Fruit fly (Drosophila melanogaster): Measurements from ENCODE around the gene CG31404.

- no peak for TF ChIP-seq lz (GFP tag; optimal IDR thresholded peaks at IDR 0.05)
- TF ChIP-seq CG15336 (GFP tag; IDR thresholded peaks at IDR 0.05): no peak
- no peak for TF ChIP-seq dsx (GFP tag; optimal IDR thresholded peaks at IDR 0.05; ENCODE audit: poor library complexity, severe bottlenecking)
- no peak for TF ChIP-seq CG16779 (tag; optimal IDR thresholded peaks at IDR 0.05)
- no peak for TF ChIP-seq OdsH (GFP tag; optimal IDR thresholded peaks at IDR 0.05)
- no peak for TF ChIP-seq Hr39 (GFP tag; optimal IDR thresholded peaks at IDR 0.05)
- no peak for TF ChIP-seq salr (GFP tag; optimal IDR thresholded peaks at IDR 0.05)
- TF ChIP-seq esn (GFP tag; optimal IDR thresholded peaks at IDR 0.05): no peak
- no peak for TF ChIP-seq achi (GFP tag; optimal IDR thresholded peaks at IDR 0.05)
- no peak for TF ChIP-seq Smox (GFP tag; optimal IDR thresholded peaks at IDR 0.05)
These were observed 35.5 kb upstream of the CG31404 start for dm6 chr3R:19411371-19411770.

Measured in whole organism, prepupa.